Worm (Caenorhabditis elegans): Measurements from ENCODE around the gene ZK177.2.
A peak's percentile ranks its signal among the peaks of the same experiment; 100 is the strongest.

The ZK177.2 gene

DNA sequence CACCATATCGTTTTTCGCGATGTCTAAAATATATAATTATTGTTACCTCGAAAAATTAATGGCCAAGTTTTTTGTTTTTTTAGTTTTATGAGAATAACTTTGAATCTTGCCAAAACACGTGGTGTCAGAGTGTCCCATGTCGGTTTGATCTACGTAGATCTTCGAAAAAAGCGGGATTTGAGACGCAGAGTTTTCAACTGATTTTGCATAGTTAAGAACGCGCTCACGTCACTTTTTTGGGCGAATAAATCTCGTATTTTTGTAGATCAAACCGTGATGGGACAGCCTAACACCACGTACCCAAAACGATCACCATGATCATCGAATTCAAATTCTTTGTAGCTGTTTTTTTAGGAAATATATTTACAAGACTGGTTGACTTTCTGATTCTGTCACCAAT is 21.5 kb upstream of the ZK177.2 start:
- TF ChIP-seq unc-98 (GFP tag; IDR thresholded peaks at IDR 0.05), result no peak
- TF ChIP-seq egl-27 (tag; optimal IDR thresholded peaks at IDR 0.05), result no peak
- TF ChIP-seq hlh-4 (tag; optimal IDR thresholded peaks at IDR 0.05), result no peak
- TF ChIP-seq ceh-88 (GFP tag; IDR thresholded peaks at IDR 0.05), result no peak
- no peak for TF ChIP-seq nhr-20 (tag; optimal IDR thresholded peaks at IDR 0.05)
- TF ChIP-seq nhr-85 (tag), result peak; percentile 26

- TF ChIP-seq ceh-82 (tag; optimal IDR thresholded peaks at IDR 0.05), result no peak
- no peak for TF ChIP-seq nhr-85 (tag)
- no peak for TF ChIP-seq elt-2 (tag; optimal IDR thresholded peaks at IDR 0.05)
These were observed 20.8 kb upstream of the ZK177.2 start, which contains the start of the genes suex-1 and F12A10.9 for ce11 chrII:5498156-5498739. Gene suex-1 (minus strand): TSS chrII:5498256. Gene F12A10.9 (plus strand): TSS chrII:5498689.

- no peak for TF ChIP-seq lsy-2 (tag; optimal IDR thresholded peaks at IDR 0.05)
- TF ChIP-seq elt-3 (tag; optimal IDR thresholded peaks at IDR 0.05), result no peak
- TF ChIP-seq hpl-2 (GFP tag; optimal IDR thresholded peaks at IDR 0.05), result no peak
These were observed 18.5 kb upstream of the ZK177.2 start, which contains the start of gene fzy-1 for ce11 chrII:5500470-5500869. Gene fzy-1 (plus strand): TSS chrII:5500770.

DNA sequence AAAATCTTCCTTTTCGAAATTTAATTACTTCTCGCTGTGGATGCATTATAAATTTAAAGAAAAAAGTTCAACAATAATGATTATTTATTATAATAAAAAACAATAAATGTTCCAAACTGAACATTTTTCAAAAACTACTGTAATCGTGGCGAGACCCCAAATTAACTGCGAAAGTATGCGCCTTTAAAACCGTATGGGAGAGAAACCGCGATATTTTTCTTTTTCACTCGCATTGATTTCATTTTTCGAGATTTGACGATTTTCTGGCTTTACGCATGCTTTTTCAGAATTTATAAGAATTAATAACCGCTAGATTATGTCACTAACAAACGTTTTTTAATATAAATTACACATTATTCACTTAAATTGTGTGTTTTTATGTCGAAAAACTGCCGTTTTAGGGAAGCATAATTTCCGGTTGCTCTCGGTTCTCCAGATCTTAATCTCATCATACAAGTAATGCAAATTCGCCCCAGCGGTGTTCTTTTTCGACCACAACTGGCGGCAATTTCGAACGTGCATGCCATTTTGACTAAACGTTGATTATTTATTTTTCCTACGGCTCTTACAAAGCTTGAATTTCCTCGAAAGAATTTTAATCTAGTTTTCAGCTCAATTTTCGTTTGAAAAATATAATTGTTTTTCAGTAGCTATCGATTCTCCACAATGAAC is 17.9 kb upstream of the ZK177.2 start, which contains the start of gene F12A10.8:
Gene F12A10.8 (minus strand): TSS at position 79 of the 672 bp plus-strand sequence.
- TF ChIP-seq tbx-2 (tag; optimal IDR thresholded peaks at IDR 0.05) (no peak), C04F5.9 (tag; optimal IDR thresholded peaks at IDR 0.05) (no peak), ceh-63 (GFP tag; optimal IDR thresholded peaks at IDR 0.05) (no peak), hlh-17 (GFP tag; optimal IDR thresholded peaks at IDR 0.05; ENCODE audit: borderline replicate concordance) (no peak), nhr-19 (GFP tag; conservative IDR thresholded peaks at IDR 0.05) (no peak), nhr-11 (tag; optimal IDR thresholded peaks at IDR 0.05) (no peak), nhr-20 (tag; optimal IDR thresholded peaks at IDR 0.05) (no peak), ztf-11 (tag; optimal IDR thresholded peaks at IDR 0.05) (no peak), ztf-4 (tag; optimal IDR thresholded peaks at IDR 0.05) (no peak), ceh-88 (GFP tag; IDR thresholded peaks at IDR 0.05) (no peak), efl-1 (optimal IDR thresholded peaks at IDR 0.05) (peak; percentile 57 to 83), efl-1 (GFP tag; optimal IDR thresholded peaks at IDR 0.05 in 1 of 2) (peak; percentile 85 to 98), blmp-1 (tag; optimal IDR thresholded peaks at IDR 0.05) (peak; percentile 55), unc-98 (GFP tag; IDR thresholded peaks at IDR 0.05) (no peak), fkh-10 (GFP tag; optimal IDR thresholded peaks at IDR 0.05) (no peak), dsc-1 (tag; optimal IDR thresholded peaks at IDR 0.05) (no peak), isw-1 (GFP tag; IDR thresholded peaks at IDR 0.05) (no peak), pax-3 (tag; optimal IDR thresholded peaks at IDR 0.05) (no peak), lin-39 (tag; optimal IDR thresholded peaks at IDR 0.05) (no peak), zip-4 (GFP tag; optimal IDR thresholded peaks at IDR 0.05) (no peak), ceh-8 (GFP tag; optimal IDR thresholded peaks at IDR 0.05) (no peak), nhr-237 (tag; optimal IDR thresholded peaks at IDR 0.05) (no peak), egl-27 (tag; optimal IDR thresholded peaks at IDR 0.05) (no peak), mep-1 (tag; optimal IDR thresholded peaks at IDR 0.05) (peak; percentile 46), fos-1 (tag; optimal IDR thresholded peaks at IDR 0.05) (no peak), nhr-84 (tag; optimal IDR thresholded peaks at IDR 0.05) (no peak), jun-1 (tag; optimal IDR thresholded peaks at IDR 0.05) (no peak), unc-130 (tag; optimal IDR thresholded peaks at IDR 0.05) (no peak), hpl-2 (GFP tag; optimal IDR thresholded peaks at IDR 0.05) (no peak), C34B4.2 (tag; optimal IDR thresholded peaks at IDR 0.05) (no peak), lin-14 (GFP tag; optimal IDR thresholded peaks at IDR 0.05) (peak; percentile 29), xbp-1 (tag; optimal IDR thresholded peaks at IDR 0.05) (no peak), nhr-12 (tag; optimal IDR thresholded peaks at IDR 0.05) (no peak), F16B12.6 (tag; optimal IDR thresholded peaks at IDR 0.05) (peak; percentile 30), elt-2 (tag; optimal IDR thresholded peaks at IDR 0.05) (no peak), ceh-82 (tag; optimal IDR thresholded peaks at IDR 0.05) (peak in 1 of 3 experiments; percentile 32), sox-4 (tag; optimal IDR thresholded peaks at IDR 0.05) (no peak), nhr-28 (tag; optimal IDR thresholded peaks at IDR 0.05) (no peak), lsy-2 (tag; optimal IDR thresholded peaks at IDR 0.05) (peak in 1 of 2 experiments; percentile 68), fkh-4 (tag; optimal IDR thresholded peaks at IDR 0.05; ENCODE audit: borderline replicate concordance) (no peak), irx-1 (tag; optimal IDR thresholded peaks at IDR 0.05) (no peak)
